Fruit fly (Drosophila melanogaster): Measurements from ENCODE around the gene rux.

The rux gene

dm6 chrX:5989368-5989767 lies 48.2 kb downstream of the rux start (continued):
- TF ChIP-seq CG14050 (GFP tag; IDR thresholded peaks at IDR 0.05) (peak; percentile 40; the same call in 2 of the 3 replicates), Hmr (GFP tag; optimal IDR thresholded peaks at IDR 0.05) (peak; percentile 33), dysf (GFP tag; IDR thresholded peaks at IDR 0.05) (peak; percentile 50; the same call in 2 of the 3 replicates), pfk (GFP tag; optimal IDR thresholded peaks at IDR 0.05) (no peak), gsb-n (tag; optimal IDR thresholded peaks at IDR 0.05) (peak; percentile 9), bab2 (GFP tag; optimal IDR thresholded peaks at IDR 0.05) (no peak), croc (GFP tag; conservative IDR thresholded peaks at IDR 0.05) (peak; percentile 29; the same call in 1 of the 3 replicates), jigr1 (GFP tag; IDR thresholded peaks at IDR 0.05) (no peak), aop (GFP tag; IDR thresholded peaks at IDR 0.05) (no peak), CG8388 (GFP tag; optimal IDR thresholded peaks at IDR 0.05) (peak; percentile 49), ranshi (GFP tag; IDR thresholded peaks at IDR 0.05) (peak; percentile 48; the same call in 1 of the 2 replicates), CG17802 (tag; optimal IDR thresholded peaks at IDR 0.05) (no peak), MBD-R2 (GFP tag; IDR thresholded peaks at IDR 0.05) (no peak), Asciz (GFP tag; optimal IDR thresholded peaks at IDR 0.05) (peak; percentile 41), lola (GFP tag; optimal IDR thresholded peaks at IDR 0.05) (peak in 1 of 3 experiments; percentile 27), B-H1 (GFP tag; IDR thresholded peaks at IDR 0.05) (no peak; the same call in 2 of the 3 replicates), CG11560 (tag; IDR thresholded peaks at IDR 0.05) (no peak), CG17328 (GFP tag; IDR thresholded peaks at IDR 0.05) (peak; percentile 48; the same call in 1 of the 2 replicates), CG7556 (GFP tag; optimal IDR thresholded peaks at IDR 0.05) (peak; percentile 46), scrt (GFP tag; optimal IDR thresholded peaks at IDR 0.05) (no peak), Camta (GFP tag; optimal IDR thresholded peaks at IDR 0.05) (no peak), abd-A (tag; optimal IDR thresholded peaks at IDR 0.05) (no peak), slbo (GFP tag; IDR thresholded peaks at IDR 0.05) (peak; percentile 23; the same call in 1 of the 2 replicates), CG34376 (GFP tag; optimal IDR thresholded peaks at IDR 0.05) (no peak), CG30403 (GFP tag; optimal IDR thresholded peaks at IDR 0.05) (peak; percentile 33), az2 (GFP tag; optimal IDR thresholded peaks at IDR 0.05) (peak; percentile 28), ap (GFP tag; IDR thresholded peaks at IDR 0.05) (peak; percentile 39; the same call in 1 of the 2 replicates), CG33213 (GFP tag; optimal IDR thresholded peaks at IDR 0.05) (no peak), Dek (tag; optimal IDR thresholded peaks at IDR 0.05) (no peak), CG6813 (GFP tag; optimal IDR thresholded peaks at IDR 0.05) (no peak), CG2116 (GFP tag; optimal IDR thresholded peaks at IDR 0.05) (peak; percentile 9), HLHmδ (GFP tag; optimal IDR thresholded peaks at IDR 0.05) (no peak), CG42726 (GFP tag; IDR thresholded peaks at IDR 0.05; ENCODE audit: partially characterized antibody) (no peak), seq (GFP tag; IDR thresholded peaks at IDR 0.05) (peak; percentile 56), PHDP (tag; optimal IDR thresholded peaks at IDR 0.05) (peak; percentile 34), CG10979 (tag; optimal IDR thresholded peaks at IDR 0.05) (peak; percentile 58), CG11093 (GFP tag; IDR thresholded peaks at IDR 0.05) (no peak), HLH4C (GFP tag; IDR thresholded peaks at IDR 0.05; ENCODE audit: partially characterized antibody) (no peak), jing (GFP tag; optimal IDR thresholded peaks at IDR 0.05) (peak; percentile 7), CG4820 (GFP tag; optimal IDR thresholded peaks at IDR 0.05) (peak; percentile 32), CG12155 (GFP tag; optimal IDR thresholded peaks at IDR 0.05) (no peak), Taf1 (GFP tag; IDR thresholded peaks at IDR 0.05) (no peak), unpg (GFP tag; optimal IDR thresholded peaks at IDR 0.05) (peak; percentile 65), p53 (GFP tag; optimal IDR thresholded peaks at IDR 0.05) (no peak), ftz-f1 (GFP tag; optimal IDR thresholded peaks at IDR 0.05) (no peak), CG12104 (GFP tag; optimal IDR thresholded peaks at IDR 0.05) (no peak), CG14441 (GFP tag; IDR thresholded peaks at IDR 0.05) (peak; percentile 59), CG15479 (GFP tag; optimal IDR thresholded peaks at IDR 0.05) (no peak), stc (GFP tag; IDR thresholded peaks at IDR 0.05) (peak; percentile 69), h (optimal IDR thresholded peaks at IDR 0.05) (no peak), Vsx1 (GFP tag; optimal IDR thresholded peaks at IDR 0.05) (no peak)

All from whole organism, embryonic.